Worm (Caenorhabditis elegans) whole organism, late embryonic: Measurements from ENCODE around the gene srx-82.

Source experiments
- C38D4.7 ChIP-seq: fragments of 200-800 bp; sonication (Bioruptor generic); optimal IDR thresholded peaks from 2 replicates; lab custom pipeline; 2018; ENCODE audit warnings: mild to moderate bottlenecking, missing genetic modification characterization, moderate library complexity, missing compliant biosample characterization
- F13H6.1 ChIP-seq: sonication (generic microtip); optimal IDR thresholded peaks from 2 replicates; lab custom pipeline; 2016; ENCODE audit warnings: missing genetic modification characterization, missing compliant biosample characterization
- K09A11.1 ChIP-seq: sonication (generic microtip); optimal IDR thresholded peaks from 2 replicates; lab custom pipeline; 2017; ENCODE audit warnings: antibody characterized with exemption, mild to moderate bottlenecking, missing genetic modification characterization, missing compliant biosample characterization; ENCODE audit not compliant: insufficient read depth
- ahr-1 ChIP-seq: sonication (generic microtip); optimal IDR thresholded peaks from 2 replicates; lab custom pipeline; 2016; ENCODE audit warnings: missing genetic modification characterization, missing compliant biosample characterization
- ama-1 ChIP-seq: fragments of 150-350 bp; optimal IDR thresholded peaks from 2 replicates; lab custom pipeline; 2014
- ceh-14 ChIP-seq: sonication (generic microtip); optimal IDR thresholded peaks from 2 replicates; lab custom pipeline; 2016; ENCODE audit warnings: missing genotype, missing genetic modification characterization, missing compliant biosample characterization
- ceh-18 ChIP-seq: sonication (generic microtip); optimal IDR thresholded peaks from 2 replicates; lab custom pipeline; 2016; ENCODE audit warnings: missing genetic modification characterization, missing compliant biosample characterization
- ceh-19 ChIP-seq: fragments of 200-800 bp; sonication (Bioruptor generic); optimal IDR thresholded peaks from 2 replicates; lab custom pipeline; 2018; ENCODE audit warnings: mild to moderate bottlenecking, missing genetic modification characterization, missing compliant biosample characterization
- ceh-2 ChIP-seq: sonication (generic microtip); optimal IDR thresholded peaks from 2 replicates; lab custom pipeline; 2016; ENCODE audit warnings: missing genotype, missing genetic modification characterization, missing compliant biosample characterization
- ceh-22 ChIP-seq: sonication (generic microtip); optimal IDR thresholded peaks from 2 replicates; lab custom pipeline; 2017; ENCODE audit warnings: missing biosample characterization, missing genetic modification characterization
- ceh-24 ChIP-seq: sonication (generic microtip); optimal IDR thresholded peaks from 2 replicates; lab custom pipeline; 2016; ENCODE audit warnings: mild to moderate bottlenecking, missing genetic modification characterization, missing compliant biosample characterization
- ceh-30 ChIP-seq: fragments of 150-350 bp; optimal IDR thresholded peaks from 2 replicates; lab custom pipeline; 2014; ENCODE audit warnings: missing biosample characterization, missing genetic modification characterization
- ceh-31 ChIP-seq: sonication (generic microtip); optimal IDR thresholded peaks from 2 replicates; lab custom pipeline; 2016; ENCODE audit warnings: missing genetic modification characterization, missing compliant biosample characterization
- ceh-34 ChIP-seq: sonication (generic microtip); optimal IDR thresholded peaks from 2 replicates; lab custom pipeline; 2016; ENCODE audit warnings: mild to moderate bottlenecking, missing genetic modification characterization, missing compliant biosample characterization
- ceh-45 ChIP-seq: fragments of 200-800 bp; sonication (Bioruptor generic); IDR thresholded peaks from 2 replicates; pipeline ENCODE4 v1.3.6; 2022; ENCODE audit warnings: missing genetic modification reagents, missing genetic modification characterization, missing compliant biosample characterization
- ceh-48 ChIP-seq: sonication (generic microtip); optimal IDR thresholded peaks from 2 replicates; lab custom pipeline; 2016; ENCODE audit warnings: missing genetic modification characterization, inconsistent platforms, missing compliant biosample characterization
- ceh-6 ChIP-seq: fragments of 200-800 bp; sonication (Bioruptor generic); optimal IDR thresholded peaks from 2 replicates; lab custom pipeline; 2018; ENCODE audit warnings: mild to moderate bottlenecking, missing genetic modification characterization, missing compliant biosample characterization
- ceh-9 ChIP-seq: sonication (generic microtip); optimal IDR thresholded peaks from 2 replicates; lab custom pipeline; 2016; ENCODE audit warnings: mild to moderate bottlenecking, missing genetic modification characterization, inconsistent platforms, missing compliant biosample characterization
- che-1 ChIP-seq: sonication (generic microtip); optimal IDR thresholded peaks from 2 replicates; lab custom pipeline; 2016; ENCODE audit warnings: mild to moderate bottlenecking, missing genetic modification characterization, missing compliant biosample characterization
- dmd-4 ChIP-seq: sonication (generic microtip); optimal IDR thresholded peaks from 2 replicates; lab custom pipeline; 2016; ENCODE audit warnings: borderline replicate concordance, missing genetic modification characterization, missing compliant biosample characterization
- dve-1 ChIP-seq: sonication (generic microtip); optimal IDR thresholded peaks from 2 replicates; lab custom pipeline; 2017; ENCODE audit warnings: antibody characterized with exemption, mild to moderate bottlenecking, missing genetic modification characterization, missing compliant biosample characterization
- ets-4 ChIP-seq: sonication (generic microtip); optimal IDR thresholded peaks from 2 replicates; lab custom pipeline; 2016; ENCODE audit warnings: missing genetic modification characterization, missing compliant biosample characterization
- fax-1 ChIP-seq: sonication (generic microtip); optimal IDR thresholded peaks from 2 replicates; lab custom pipeline; 2016; ENCODE audit warnings: missing genotype, missing genetic modification characterization, missing compliant biosample characterization
- fkh-10 ChIP-seq: fragments of 150-350 bp; optimal IDR thresholded peaks from 2 replicates; lab custom pipeline; 2014; ENCODE audit warnings: missing biosample characterization, missing genetic modification reagents, missing genetic modification characterization
- fkh-6 ChIP-seq: sonication (generic microtip); optimal IDR thresholded peaks from 2 replicates; lab custom pipeline; 2016; ENCODE audit warnings: missing genetic modification characterization, missing compliant biosample characterization
- hlh-30 ChIP-seq: sonication (generic microtip); optimal IDR thresholded peaks from 2 replicates; lab custom pipeline; 2017; ENCODE audit warnings: antibody characterized with exemption, missing genetic modification characterization, missing compliant biosample characterization; ENCODE audit not compliant: insufficient read depth
- hlh-6 ChIP-seq: sonication (generic microtip); optimal IDR thresholded peaks from 2 replicates; lab custom pipeline; 2016; ENCODE audit warnings: missing genotype, missing genetic modification characterization, missing compliant biosample characterization
- hlh-8 ChIP-seq: sonication (generic microtip); optimal IDR thresholded peaks from 2 replicates; lab custom pipeline; 2016; ENCODE audit warnings: missing genotype, missing genetic modification characterization, missing compliant biosample characterization
- lim-6 ChIP-seq: sonication (generic microtip); optimal IDR thresholded peaks from 2 replicates; lab custom pipeline; 2016; ENCODE audit warnings: missing genetic modification characterization, missing compliant biosample characterization
- mec-3 ChIP-seq: sonication (generic microtip); optimal IDR thresholded peaks from 2 replicates; lab custom pipeline; 2016; ENCODE audit warnings: borderline replicate concordance, missing genetic modification characterization, missing compliant biosample characterization
- nhr-11 ChIP-seq: fragments of 150-350 bp; optimal IDR thresholded peaks from 2 replicates; lab custom pipeline; 2014; ENCODE audit warnings: missing biosample characterization, missing genetic modification characterization
- nhr-232 ChIP-seq: sonication (generic microtip); optimal IDR thresholded peaks from 2 replicates; lab custom pipeline; 2016; ENCODE audit warnings: missing genetic modification characterization, missing compliant biosample characterization
- odd-2 ChIP-seq: sonication (generic microtip); optimal IDR thresholded peaks from 2 replicates; lab custom pipeline; 2017; ENCODE audit warnings: antibody characterized with exemption, mild to moderate bottlenecking, missing genetic modification characterization, missing compliant biosample characterization
- pag-3 ChIP-seq: sonication (generic microtip); optimal IDR thresholded peaks from 2 replicates; lab custom pipeline; 2016; ENCODE audit warnings: missing compliant biosample characterization, missing genetic modification characterization, borderline replicate concordance
- pat-9 ChIP-seq: fragments of 200-800 bp; sonication (Bioruptor generic); optimal IDR thresholded peaks from 2 replicates; lab custom pipeline; 2018; ENCODE audit warnings: mild to moderate bottlenecking, missing genetic modification characterization, moderate library complexity, missing compliant biosample characterization
- pha-4 ChIP-seq: fragments of 150-350 bp; optimal IDR thresholded peaks from 2 replicates; lab custom pipeline; 2018; ENCODE audit warnings: missing biosample characterization, missing genetic modification reagents, missing genetic modification characterization
- pqm-1 ChIP-seq: sonication (generic microtip); optimal IDR thresholded peaks from 2 replicates; lab custom pipeline; 2016; ENCODE audit warnings: missing genetic modification characterization, missing compliant biosample characterization
- sdc-2 ChIP-seq: sonication (generic microtip); optimal IDR thresholded peaks from 2 replicates; lab custom pipeline; 2016; ENCODE audit warnings: missing genotype, missing genetic modification characterization, missing compliant biosample characterization
- sox-2 ChIP-seq: fragments of 200-800 bp; sonication (Bioruptor generic); IDR thresholded peaks from 2 replicates; pipeline ENCODE4 v1.3.6; 2022; ENCODE audit warnings: missing genetic modification reagents, missing genetic modification characterization, missing compliant biosample characterization
- sox-4 ChIP-seq: sonication (generic microtip); optimal IDR thresholded peaks from 2 replicates; lab custom pipeline; 2017; ENCODE audit warnings: mild to moderate bottlenecking, missing genetic modification characterization, inconsistent platforms, missing compliant biosample characterization
- syd-9 ChIP-seq: sonication (generic microtip); optimal IDR thresholded peaks from 2 replicates; lab custom pipeline; 2016; ENCODE audit warnings: mild to moderate bottlenecking, missing genetic modification characterization, moderate library complexity, missing compliant biosample characterization
- ttx-3 ChIP-seq: sonication (generic microtip); optimal IDR thresholded peaks from 2 replicates; lab custom pipeline; 2016; ENCODE audit warnings: missing genetic modification reagents, missing genetic modification characterization, missing compliant biosample characterization
- unc-3 ChIP-seq, 2 experiments: fragments of 200-800 bp in 1 of 2; sonication (Bioruptor generic) in 1 of 2; sonication (generic microtip) in 1 of 2; conservative IDR thresholded peaks in 1 of 2; optimal IDR thresholded peaks in 1 of 2; 2 replicates each; pipeline versions ENCODE4 v1.3.6 to Lab custom; 2016 to 2022; ENCODE audit warnings: missing compliant biosample characterization in 2 of 2, missing genetic modification characterization in 2 of 2, missing genetic modification reagents in 1 of 2
- unc-55 ChIP-seq: sonication (generic microtip); optimal IDR thresholded peaks from 2 replicates; lab custom pipeline; 2017; ENCODE audit warnings: missing biosample characterization, missing genetic modification reagents, missing genetic modification characterization
- unc-86 ChIP-seq: sonication (generic microtip); optimal IDR thresholded peaks from 2 replicates; lab custom pipeline; 2016; ENCODE audit warnings: missing genetic modification characterization, missing compliant biosample characterization
- zip-5 ChIP-seq: sonication (generic microtip); optimal IDR thresholded peaks from 2 replicates; lab custom pipeline; 2016; ENCODE audit warnings: missing genetic modification characterization, missing compliant biosample characterization
- ztf-16 ChIP-seq: sonication (generic microtip); optimal IDR thresholded peaks from 2 replicates; lab custom pipeline; 2017; ENCODE audit warnings: missing genetic modification characterization, missing compliant biosample characterization

srx-82 gene

DNA sequence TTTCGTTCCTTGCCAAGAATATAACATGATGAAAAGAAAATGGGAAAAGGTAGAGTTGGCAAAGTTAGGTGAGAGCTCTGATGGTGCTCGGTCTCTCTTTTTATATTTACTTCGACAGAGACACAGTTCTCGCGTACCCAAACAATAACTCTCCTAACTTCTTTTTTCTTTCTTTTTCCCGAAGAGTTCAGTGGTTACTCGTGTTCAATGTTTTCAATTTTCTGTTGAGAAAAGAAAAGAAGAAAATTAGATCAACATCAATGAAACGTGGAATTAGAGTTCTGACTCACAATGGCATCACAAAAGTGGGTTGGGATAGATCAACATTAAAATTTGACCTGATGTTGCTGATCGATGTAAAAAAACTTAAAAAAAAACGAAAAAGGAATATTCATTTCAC, 16.9 kb downstream of the srx-82 start, which contains the start of gene idpp-16:
TSS of gene idpp-16 (minus strand) at position 101 of the 400 bp plus-strand sequence.
- TF ChIP-seq ceh-24 (tag; lab: Kevin White, UChicago) (no peak), ceh-22 (tag; lab: Kevin White, UChicago) (no peak), ceh-9 (tag; lab: Kevin White, UChicago) (no peak), fkh-6 (tag; lab: Kevin White, UChicago) (no peak), lim-6 (tag; lab: Kevin White, UChicago) (no peak)
- TF ChIP-seq, all 69 proteins: peak for 0

DNA sequence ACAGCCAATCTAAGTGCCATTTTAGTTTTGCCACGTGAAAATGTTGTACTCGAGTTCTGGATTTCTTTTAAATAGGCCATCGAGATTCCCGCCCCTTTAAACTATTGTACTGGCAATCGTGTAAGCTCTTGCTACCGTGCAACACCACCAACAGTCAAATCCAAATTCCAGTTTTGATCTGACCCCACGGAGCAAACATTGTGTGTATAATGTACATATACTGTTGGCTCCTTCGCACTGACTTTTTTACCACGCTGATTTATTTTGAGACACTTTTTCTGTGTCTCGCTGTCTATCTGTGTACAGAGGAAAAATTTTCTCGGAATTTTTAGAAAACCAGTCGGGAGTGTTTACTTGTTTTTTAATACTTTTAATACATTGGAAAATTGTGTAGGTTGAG, 20.5 kb downstream of the srx-82 start, which contains the start of gene piit-1:
TSS of gene piit-1 (minus strand) at position 101 of the 400 bp plus-strand sequence.
- TF ChIP-seq ceh-2 (tag; lab: Kevin White, UChicago) (no peak), mec-3 (tag; lab: Kevin White, UChicago) (no peak), ceh-19 (GFP tag; lab: Kevin White, UChicago) (no peak), unc-86 (tag; lab: Kevin White, UChicago) (no peak), ceh-22 (tag; lab: Kevin White, UChicago) (no peak)

DNA sequence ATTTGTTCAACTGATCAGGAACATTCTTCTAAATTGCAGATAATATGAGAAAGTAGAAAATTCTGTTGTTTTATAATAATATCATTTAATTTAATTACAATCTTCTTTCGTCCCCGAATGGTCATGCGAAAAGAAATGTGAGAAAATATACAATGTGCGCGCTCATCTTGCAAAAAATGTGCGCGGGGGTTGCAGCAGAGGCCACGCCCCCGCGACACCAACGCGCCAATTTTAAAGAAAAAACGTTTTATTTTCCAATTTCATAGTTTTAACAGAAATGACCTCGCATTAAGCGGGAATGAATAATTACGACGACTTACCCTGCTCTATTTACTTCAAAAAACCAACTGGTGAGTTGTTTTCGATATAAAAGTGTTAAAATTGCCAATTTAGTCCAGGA, 20.9 kb downstream of the srx-82 start, which contains the start of gene sas-5:
TSS of gene sas-5 (plus strand) at position 257 of the 400 bp plus-strand sequence.
- peak; percentile 83 for TF ChIP-seq fax-1
- TF ChIP-seq ahr-1: peak; percentile 62
- peak; percentile 71 for TF ChIP-seq dmd-4 (tag; lab: Kevin White, UChicago)
- TF ChIP-seq ceh-19 (GFP tag; lab: Kevin White, UChicago): peak; percentile 79
- peak; percentile 77 for TF ChIP-seq odd-2 (tag; lab: Kevin White, UChicago)
- peak; percentile 66 for TF ChIP-seq zip-5 (tag; lab: Kevin White, UChicago)
- TF ChIP-seq ceh-31 (tag; lab: Kevin White, UChicago): peak; percentile 79
- TF ChIP-seq ceh-14 (tag; lab: Kevin White, UChicago): peak; percentile 85
- TF ChIP-seq ama-1 (lab: Kevin White, UChicago): no peak
- TF ChIP-seq unc-3 (GFP tag; conservative IDR thresholded peaks at IDR 0.05; lab: Robert Waterston, UW): peak; percentile 61; the same call in 1 of the 2 replicates
- TF ChIP-seq unc-3 (tag; optimal IDR thresholded peaks at IDR 0.05; lab: Kevin White, UChicago): peak; percentile 73
- peak; percentile 49 for TF ChIP-seq nhr-232 (tag; lab: Kevin White, UChicago)
- no peak for TF ChIP-seq sdc-2 (tag; lab: Kevin White, UChicago)
- TF ChIP-seq ceh-34 (tag; lab: Kevin White, UChicago): peak; percentile 72
- TF ChIP-seq hlh-6 (tag; lab: Kevin White, UChicago): peak; percentile 36
- no peak for TF ChIP-seq ceh-30
- peak; percentile 63 for TF ChIP-seq ceh-6 (GFP tag; lab: Kevin White, UChicago)
- TF ChIP-seq nhr-11: no peak
- peak; percentile 80 for TF ChIP-seq ztf-16
- TF ChIP-seq sox-2 (GFP tag; lab: Robert Waterston, UW): peak; percentile 35; the same call in 1 of the 2 replicates
- TF ChIP-seq C38D4.7 (GFP tag; lab: Kevin White, UChicago): peak; percentile 80
- no peak for TF ChIP-seq pag-3 (tag; lab: Kevin White, UChicago)
- TF ChIP-seq pha-4 (tag; lab: Kevin White, UChicago): no peak
- no peak for TF ChIP-seq unc-55 (GFP tag; lab: Kevin White, UChicago)
- TF ChIP-seq mec-3 (tag; lab: Kevin White, UChicago): peak; percentile 8
- no peak for TF ChIP-seq ceh-18
- peak; percentile 80 for TF ChIP-seq hlh-8 (tag; lab: Kevin White, UChicago)
- TF ChIP-seq ttx-3: peak; percentile 85
- TF ChIP-seq ets-4 (tag; lab: Kevin White, UChicago): peak; percentile 49
- peak; percentile 88 for TF ChIP-seq sox-4
- TF ChIP-seq hlh-30: peak; percentile 13
- TF ChIP-seq K09A11.1: peak; percentile 79
- peak; percentile 17 for TF ChIP-seq ceh-48 (tag; lab: Kevin White, UChicago)
- TF ChIP-seq pqm-1 (tag; lab: Kevin White, UChicago): no peak
- peak; percentile 59 for TF ChIP-seq F13H6.1
- TF ChIP-seq fkh-10 (GFP tag; lab: Kevin White, UChicago): peak; percentile 51
- TF ChIP-seq dve-1 (tag; lab: Kevin White, UChicago): peak; percentile 1
- peak; percentile 77 for TF ChIP-seq ceh-45 (GFP tag; lab: Robert Waterston, UW)
- peak; percentile 83 for TF ChIP-seq che-1 (tag; lab: Kevin White, UChicago)
- TF ChIP-seq pat-9 (tag; lab: Kevin White, UChicago): peak; percentile 74
- TF ChIP-seq syd-9 (tag; lab: Kevin White, UChicago): peak; percentile 62
